Worm (Caenorhabditis elegans): Measurements from ENCODE around the gene mdt-10.

mdt-10 gene

ce11 chrII:7808153-7808552 lies 46.7 kb downstream of the mdt-10 start:
- TF ChIP-seq pqm-1 (tag; optimal IDR thresholded peaks at IDR 0.05) (no peak), ZK546.5 (tag; optimal IDR thresholded peaks at IDR 0.05) (no peak), nhr-43 (tag; optimal IDR thresholded peaks at IDR 0.05; ENCODE audit: poor library complexity, severe bottlenecking) (peak; percentile 39), lsy-12 (tag; optimal IDR thresholded peaks at IDR 0.05) (no peak), nhr-25 (tag; optimal IDR thresholded peaks at IDR 0.05) (peak; percentile 64), ztf-4 (tag; optimal IDR thresholded peaks at IDR 0.05) (no peak), elt-1 (tag; optimal IDR thresholded peaks at IDR 0.05) (peak; percentile 87)

- TF ChIP-seq fos-1 (tag; optimal IDR thresholded peaks at IDR 0.05) = no peak
- peak; percentile 82 for TF ChIP-seq nhr-25 (tag; optimal IDR thresholded peaks at IDR 0.05)
- peak; percentile 25 for TF ChIP-seq lin-39 (tag; optimal IDR thresholded peaks at IDR 0.05)
- no peak for TF ChIP-seq hmg-11 (tag; optimal IDR thresholded peaks at IDR 0.05)
These were observed 48.0 kb downstream of the mdt-10 start for ce11 chrII:7806872-7807271.

- no peak for TF ChIP-seq sea-2 (GFP tag; optimal IDR thresholded peaks at IDR 0.05)
- no peak for TF ChIP-seq daf-12 (tag; optimal IDR thresholded peaks at IDR 0.05)
- TF ChIP-seq ceh-9 (tag; optimal IDR thresholded peaks at IDR 0.05) = no peak
- TF ChIP-seq nhr-12 (tag; optimal IDR thresholded peaks at IDR 0.05) = no peak
- TF ChIP-seq nhr-25 (tag; optimal IDR thresholded peaks at IDR 0.05) = no peak
- TF ChIP-seq unc-62 (GFP tag; optimal IDR thresholded peaks at IDR 0.05) = no peak
- no peak for TF ChIP-seq aly-2 (tag; optimal IDR thresholded peaks at IDR 0.05)
- TF ChIP-seq fos-1 (tag; optimal IDR thresholded peaks at IDR 0.05) = no peak
- no peak for TF ChIP-seq snpc-4 (tag; optimal IDR thresholded peaks at IDR 0.05)
- no peak for TF ChIP-seq elt-1 (tag; optimal IDR thresholded peaks at IDR 0.05)
These were observed 48.8 kb downstream of the mdt-10 start for ce11 chrII:7806054-7806453.

Data from whole organism, L3 larva.